Fruit fly (Drosophila melanogaster) whole organism, wandering third instar larva: ENCODE data around the gene MFS9.

ENCODE experiments used
- CG9705 ChIP-seq: fragments of 200-800 bp; sonication (Bioruptor generic); optimal IDR thresholded peaks from 2 replicates; lab custom pipeline; 2018; ENCODE audit warnings: missing biosample characterization, mild to moderate bottlenecking, missing genetic modification characterization
- GATAd ChIP-seq: sonication (Bioruptor generic); optimal IDR thresholded peaks from 2 replicates; lab custom pipeline; 2016; ENCODE audit warnings: missing biosample characterization, missing genetic modification characterization
- HLH106 ChIP-seq: fragments of 200-800 bp; optimal IDR thresholded peaks from 3 replicates; lab custom pipeline; 2019; ENCODE audit warnings: missing biosample characterization, mild to moderate bottlenecking, missing genetic modification characterization, moderate library complexity
- Hnf4 ChIP-seq: fragments of 200-800 bp; sonication (Bioruptor generic); optimal IDR thresholded peaks from 2 replicates; lab custom pipeline; 2016; ENCODE audit warnings: missing biosample characterization, mild to moderate bottlenecking, missing genetic modification characterization
- Hr83 ChIP-seq: fragments of 200-300 bp; sonication (Bioruptor generic); optimal IDR thresholded peaks from 2 replicates; lab custom pipeline; 2016; ENCODE audit warnings: missing biosample characterization, mild to moderate bottlenecking, missing genetic modification characterization, moderate library complexity; ENCODE audit not compliant: poor library complexity, severe bottlenecking
- Jra ChIP-seq: sonication (Bioruptor generic); optimal IDR thresholded peaks from 2 replicates; lab custom pipeline; 2016; ENCODE audit warnings: missing biosample characterization, missing genetic modification characterization
- Mio ChIP-seq: sonication (Bioruptor generic); optimal IDR thresholded peaks from 2 replicates; lab custom pipeline; 2016; ENCODE audit warnings: missing biosample characterization, missing genetic modification characterization
- Myc ChIP-seq: fragments of >200 bp; optimal IDR thresholded peaks from 2 replicates; lab custom pipeline; 2017
- N ChIP-seq: fragments of >200 bp; optimal IDR thresholded peaks from 2 replicates; lab custom pipeline; 2018; ENCODE audit warnings: missing biosample characterization, missing external identifiers, missing genetic modification characterization
- OdsH ChIP-seq: fragments of 200-800 bp; sonication (Bioruptor generic); optimal IDR thresholded peaks from 2 replicates; lab custom pipeline; 2016; ENCODE audit warnings: missing biosample characterization, mild to moderate bottlenecking, missing genetic modification characterization
- Rel ChIP-seq, 2 experiments: fragments of 200-800 bp; sonication (Bioruptor generic) in 1 of 2; optimal IDR thresholded peaks; 2 replicates in 1 of 2; 3 replicates in 1 of 2; lab custom pipeline; 2016 to 2019; ENCODE audit warnings: mild to moderate bottlenecking in 2 of 2, missing biosample characterization in 2 of 2, missing genetic modification characterization in 2 of 2, moderate library complexity in 1 of 2
- Sp1 ChIP-seq: fragments of 200-800 bp; sonication (Bioruptor generic); optimal IDR thresholded peaks from 3 replicates; lab custom pipeline; 2019; ENCODE audit warnings: missing biosample characterization, mild to moderate bottlenecking, missing genetic modification characterization, moderate library complexity
- br ChIP-seq: fragments of 200-800 bp; sonication (Bioruptor generic); optimal IDR thresholded peaks from 2 replicates; lab custom pipeline; 2016; ENCODE audit warnings: missing biosample characterization, missing genetic modification characterization
- brk ChIP-seq: fragments of 200-800 bp; sonication (Bioruptor generic); optimal IDR thresholded peaks from 2 replicates; lab custom pipeline; 2016; ENCODE audit warnings: missing biosample characterization, mild to moderate bottlenecking, missing genetic modification characterization
- dsf ChIP-seq: sonication (Bioruptor generic); optimal IDR thresholded peaks from 2 replicates; lab custom pipeline; 2016; ENCODE audit warnings: missing biosample characterization, missing genetic modification characterization, borderline replicate concordance
- ey ChIP-seq: fragments of 200-800 bp; sonication (Bioruptor generic); optimal IDR thresholded peaks from 2 replicates; lab custom pipeline; 2016; ENCODE audit warnings: missing biosample characterization, missing genetic modification characterization
- foxo ChIP-seq, 2 experiments: fragments of 200-800 bp; sonication (Bioruptor generic); optimal IDR thresholded peaks; 2 replicates in 1 of 2; 3 replicates in 1 of 2; lab custom pipeline; 2016 to 2017; ENCODE audit warnings: missing biosample characterization in 2 of 2, missing genetic modification characterization in 2 of 2
- fru ChIP-seq: fragments of 200-800 bp; sonication (Bioruptor generic); optimal IDR thresholded peaks from 3 replicates; lab custom pipeline; 2016; ENCODE audit warnings: missing biosample characterization, mild to moderate bottlenecking, missing genetic modification characterization
- h ChIP-seq: fragments of 200-800 bp; sonication (Bioruptor generic); optimal IDR thresholded peaks from 3 replicates; lab custom pipeline; 2016; ENCODE audit warnings: missing biosample characterization, mild to moderate bottlenecking, missing genetic modification characterization
- pan ChIP-seq: fragments of >200 bp; optimal IDR thresholded peaks from 2 replicates; lab custom pipeline; 2017
- psq ChIP-seq: fragments of 200-800 bp; sonication (Bioruptor generic); optimal IDR thresholded peaks from 3 replicates; lab custom pipeline; 2017; ENCODE audit warnings: missing biosample characterization, mild to moderate bottlenecking, missing genetic modification characterization, moderate library complexity
- rgr ChIP-seq: fragments of 200-800 bp; sonication (Bioruptor generic); optimal IDR thresholded peaks from 3 replicates; lab custom pipeline; 2016; ENCODE audit warnings: missing biosample characterization, mild to moderate bottlenecking, missing genetic modification characterization
- sage ChIP-seq: fragments of 200-800 bp; sonication (Bioruptor generic); optimal IDR thresholded peaks from 2 replicates; lab custom pipeline; 2016; ENCODE audit warnings: missing biosample characterization, mild to moderate bottlenecking, missing genetic modification characterization
- tai ChIP-seq: sonication (Bioruptor generic); optimal IDR thresholded peaks from 2 replicates; lab custom pipeline; 2016; ENCODE audit warnings: missing biosample characterization, missing genetic modification characterization
- usp ChIP-seq: fragments of >200 bp; optimal IDR thresholded peaks from 2 replicates; lab custom pipeline; 2017; ENCODE audit warnings: missing biosample characterization, missing genetic modification characterization
- woc ChIP-seq: sonication (Bioruptor generic); optimal IDR thresholded peaks from 2 replicates; lab custom pipeline; 2016; ENCODE audit warnings: missing biosample characterization, mild to moderate bottlenecking, missing genetic modification characterization

Gene MFS9

DNA sequence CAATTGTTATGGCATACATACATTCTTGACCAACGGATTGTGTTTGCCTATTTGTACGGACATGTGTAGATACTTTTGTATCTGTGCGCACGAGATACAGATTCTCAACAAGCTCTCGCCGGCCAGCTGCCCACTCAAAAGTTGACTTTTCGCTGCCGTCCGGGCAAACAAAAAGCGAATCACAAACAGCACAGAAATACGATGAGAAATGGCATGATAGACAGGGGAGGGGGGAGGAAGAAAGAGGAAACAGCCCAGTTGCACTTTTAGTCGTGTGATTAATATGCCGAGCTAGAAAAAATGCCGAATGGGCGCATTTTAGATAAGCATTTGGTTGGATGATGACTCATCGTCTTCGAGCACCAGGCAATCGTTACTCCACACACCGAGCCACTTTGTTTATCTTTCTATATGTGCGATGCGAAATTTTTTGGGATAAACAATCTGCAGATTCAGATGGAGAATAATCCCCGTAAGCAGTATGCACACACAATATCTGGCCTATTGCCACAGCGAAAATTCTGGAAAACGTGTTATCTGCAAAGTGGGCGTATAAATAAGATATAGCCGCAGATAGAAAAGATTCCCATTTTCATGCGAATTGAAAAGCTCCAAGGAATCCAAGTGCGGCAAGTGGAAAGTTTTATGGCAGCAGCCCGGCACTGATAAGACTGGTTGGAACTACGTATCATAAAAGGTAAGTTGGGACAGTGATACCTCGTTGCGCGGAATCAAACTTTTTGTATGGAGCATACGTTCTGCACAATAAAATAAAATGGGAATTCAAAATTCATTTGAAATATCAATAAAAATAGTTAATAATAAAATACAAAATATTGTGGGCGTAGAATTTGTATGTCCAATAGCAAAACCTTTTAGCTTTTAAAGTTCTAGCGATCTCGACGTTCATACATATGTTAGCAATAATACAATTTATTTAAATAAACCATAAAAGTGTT is 34.7 kb upstream of the MFS9 start:
- TF ChIP-seq h (GFP tag; lab: Kevin White, UChicago): peak; percentile 24
- no peak for TF ChIP-seq woc
- TF ChIP-seq foxo (GFP tag; optimal IDR thresholded peaks at IDR 0.05; lab: Kevin White, UChicago): peak in 1 of 2 experiments; percentile 27
- TF ChIP-seq Rel (GFP tag; optimal IDR thresholded peaks at IDR 0.05; lab: Kevin White, UChicago): no peak
- peak; percentile 21 for TF ChIP-seq Rel (tag; optimal IDR thresholded peaks at IDR 0.05; lab: Kevin White, UChicago)

DNA sequence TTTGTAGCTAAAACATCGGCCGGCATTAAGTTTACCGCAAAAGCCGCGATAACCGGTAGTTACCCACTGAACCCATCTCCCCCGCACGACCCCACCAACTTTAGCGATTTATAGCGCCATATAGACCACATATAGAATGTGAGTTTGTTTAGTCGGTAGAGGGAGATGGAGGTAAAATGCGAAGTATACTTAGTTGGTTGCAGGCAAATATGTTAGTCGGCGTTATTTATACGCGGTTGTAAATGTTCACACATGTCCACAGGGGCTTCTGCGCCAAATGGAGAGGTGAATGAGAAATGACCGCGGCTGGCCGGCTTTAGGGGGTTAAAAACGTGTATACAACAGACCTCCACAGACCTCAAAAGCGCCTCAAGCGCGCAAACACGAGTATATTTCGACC is 33.4 kb upstream of the MFS9 start:
- TF ChIP-seq foxo (GFP tag; optimal IDR thresholded peaks at IDR 0.05; lab: Kevin White, UChicago) (peak in 1 of 2 experiments; percentile 15), rgr (peak; percentile 9), N (GFP tag; lab: Kevin White, UChicago) (no peak), fru (GFP tag; lab: Kevin White, UChicago) (peak; percentile 3), sage (GFP tag; lab: Kevin White, UChicago) (no peak), Jra (no peak), HLH106 (peak; percentile 6), OdsH (GFP tag; lab: Kevin White, UChicago) (no peak), psq (GFP tag; lab: Kevin White, UChicago) (peak; percentile 3), br (GFP tag; lab: Kevin White, UChicago) (no peak)

DNA sequence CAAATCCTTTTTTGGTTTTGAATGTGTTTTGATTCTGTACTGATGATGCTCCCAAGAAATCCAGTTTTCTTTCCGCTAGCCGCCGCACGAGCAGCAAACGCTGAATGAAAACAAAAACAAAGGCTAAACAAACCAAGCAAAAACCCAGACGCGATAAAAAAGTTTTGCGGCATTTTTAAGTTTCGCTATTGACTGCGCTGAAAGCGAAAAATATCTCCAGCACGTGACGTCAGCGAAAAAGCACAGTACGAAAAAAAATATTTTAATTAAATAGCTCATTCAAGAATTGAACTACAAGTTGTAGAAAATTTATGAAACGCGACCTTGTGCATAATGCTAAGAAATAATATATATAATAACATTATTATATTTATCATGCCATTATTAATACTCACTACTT is 32.7 kb upstream of the MFS9 start:
- peak; percentile 17 for TF ChIP-seq brk
- TF ChIP-seq fru (GFP tag; lab: Kevin White, UChicago): no peak
- TF ChIP-seq pan (lab: Kevin White, UChicago): no peak
- TF ChIP-seq Sp1 (GFP tag; lab: Kevin White, UChicago): no peak

DNA sequence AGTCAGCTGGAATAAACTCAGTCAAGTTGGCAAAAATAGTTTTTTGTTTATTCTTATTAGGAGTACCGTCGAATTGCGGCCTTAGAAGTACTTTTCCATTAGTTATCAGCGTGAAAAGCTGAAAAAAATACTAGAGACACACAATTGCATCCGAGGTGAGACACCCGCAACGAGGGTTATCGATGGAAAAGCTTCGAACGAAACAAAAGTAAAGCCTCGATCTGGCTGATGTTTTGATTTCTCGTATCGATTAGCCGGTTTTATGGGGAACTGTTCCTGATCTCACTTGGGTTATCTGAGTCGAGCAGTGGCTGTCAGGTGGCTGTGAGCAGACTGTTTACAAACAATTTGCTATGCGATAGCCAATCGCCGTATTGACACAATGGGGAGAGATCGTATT is 31.5 kb upstream of the MFS9 start:
- TF ChIP-seq br (GFP tag; lab: Kevin White, UChicago): no peak
- TF ChIP-seq woc: no peak
- no peak for TF ChIP-seq N (GFP tag; lab: Kevin White, UChicago)
- no peak for TF ChIP-seq tai (GFP tag; lab: Kevin White, UChicago)
- TF ChIP-seq dsf (GFP tag; lab: Kevin White, UChicago): no peak
- TF ChIP-seq Rel (GFP tag; optimal IDR thresholded peaks at IDR 0.05; lab: Kevin White, UChicago): no peak
- TF ChIP-seq Rel (tag; optimal IDR thresholded peaks at IDR 0.05; lab: Kevin White, UChicago): no peak
- TF ChIP-seq rgr: no peak
- TF ChIP-seq Mio (GFP tag; lab: Kevin White, UChicago): no peak
- TF ChIP-seq h (GFP tag; lab: Kevin White, UChicago): no peak
- TF ChIP-seq usp (GFP tag; lab: Kevin White, UChicago): no peak
- no peak for TF ChIP-seq Hr83 (GFP tag; lab: Kevin White, UChicago)
- TF ChIP-seq Myc (lab: Kevin White, UChicago): no peak
- no peak for TF ChIP-seq psq (GFP tag; lab: Kevin White, UChicago)
- TF ChIP-seq OdsH (GFP tag; lab: Kevin White, UChicago): no peak
- no peak for TF ChIP-seq Jra
- TF ChIP-seq, all 38 proteins: peak for 0

dm6 chr3R:20543220-20543619 is 31.0 kb upstream of the MFS9 start:
- peak; percentile 37 for TF ChIP-seq psq (GFP tag; lab: Kevin White, UChicago)
- no peak for TF ChIP-seq GATAd

- TF ChIP-seq Sp1 (GFP tag; lab: Kevin White, UChicago) (peak; percentile 36), dsf (GFP tag; lab: Kevin White, UChicago) (peak; percentile 22), CG9705 (GFP tag; lab: Kevin White, UChicago) (peak; percentile 32), GATAd (no peak), sage (GFP tag; lab: Kevin White, UChicago) (no peak), ey (GFP tag; lab: Kevin White, UChicago) (no peak), Hnf4 (GFP tag; lab: Kevin White, UChicago) (peak; percentile 53), rgr (peak; percentile 0), brk (peak; percentile 26), tai (GFP tag; lab: Kevin White, UChicago) (peak; percentile 43), OdsH (GFP tag; lab: Kevin White, UChicago) (peak; percentile 33)
Observed at dm6 chr3R:20542283-20543144, 30.2 kb upstream of the MFS9 start.
